Fruit fly (Drosophila melanogaster) whole organism, embryonic: ENCODE results near the gene nudC.

ENCODE experiments used
- Atf6 ChIP-seq: fragments of 200-800 bp; sonication (Bioruptor generic); IDR thresholded peaks from 2 replicates; pipeline ENCODE4 v1.3.6; 2022; ENCODE audit warnings: missing biosample characterization, missing genetic modification characterization
- Bdp1 ChIP-seq: fragments of 200-800 bp; sonication (Bioruptor generic); optimal IDR thresholded peaks from 3 replicates; lab custom pipeline; 2016; ENCODE audit warnings: missing biosample characterization, missing genetic modification characterization
- CG10267 ChIP-seq: fragments of 200-800 bp; sonication (Bioruptor generic); optimal IDR thresholded peaks from 2 replicates; lab custom pipeline; 2018; ENCODE audit warnings: missing biosample characterization, mild to moderate bottlenecking, missing genetic modification characterization, moderate library complexity
- CG12744 ChIP-seq: fragments of 200-800 bp; sonication (Bioruptor generic); optimal IDR thresholded peaks from 2 replicates; lab custom pipeline; 2016; ENCODE audit warnings: missing biosample characterization, missing genetic modification characterization
- CG14667 ChIP-seq: fragments of 200-800 bp; sonication (Bioruptor generic); IDR thresholded peaks from 2 replicates; pipeline ENCODE4 v1.3.6; 2022; ENCODE audit warnings: missing biosample characterization, missing genetic modification characterization
- CG14965 ChIP-seq: fragments of 200-800 bp; sonication (Bioruptor generic); optimal IDR thresholded peaks from 2 replicates; lab custom pipeline; 2016; ENCODE audit warnings: missing biosample characterization, missing genetic modification characterization, borderline replicate concordance
- CG15479 ChIP-seq: fragments of 200-800 bp; sonication (Bioruptor generic); optimal IDR thresholded peaks from 3 replicates; lab custom pipeline; 2019; ENCODE audit warnings: missing biosample characterization, mild to moderate bottlenecking, missing genetic modification characterization, moderate library complexity
- CG1603 ChIP-seq: fragments of 200-800 bp; sonication (Bioruptor generic); optimal IDR thresholded peaks from 2 replicates; lab custom pipeline; 2019; ENCODE audit warnings: missing biosample characterization, mild to moderate bottlenecking, missing genetic modification characterization, moderate library complexity
- CG17186 ChIP-seq: fragments of 200-800 bp; sonication (Bioruptor generic); optimal IDR thresholded peaks from 3 replicates; lab custom pipeline; 2017; ENCODE audit warnings: missing biosample characterization, missing genetic modification reagents, missing genetic modification characterization
- CG2116 ChIP-seq: fragments of 200-800 bp; sonication (Bioruptor generic); optimal IDR thresholded peaks from 3 replicates; lab custom pipeline; 2018; ENCODE audit warnings: missing biosample characterization, mild to moderate bottlenecking, missing genetic modification characterization
- CG2712 ChIP-seq: fragments of 200-800 bp; optimal IDR thresholded peaks from 3 replicates; lab custom pipeline; 2019; ENCODE audit warnings: missing biosample characterization, mild to moderate bottlenecking, missing genetic modification characterization, moderate library complexity
- CG2875 ChIP-seq: fragments of 200-800 bp; sonication (Bioruptor generic); optimal IDR thresholded peaks from 2 replicates; lab custom pipeline; 2017; ENCODE audit warnings: missing biosample characterization, mild to moderate bottlenecking, missing genetic modification characterization, missing genetic modification reagents
- CG30403 ChIP-seq: fragments of 200-800 bp; sonication (Bioruptor generic); optimal IDR thresholded peaks from 3 replicates; lab custom pipeline; 2016; ENCODE audit warnings: missing biosample characterization, missing genetic modification characterization
- CG31441 ChIP-seq: fragments of 200-800 bp; sonication (Bioruptor generic); IDR thresholded peaks from 2 replicates; pipeline ENCODE4 v1.3.6; 2022; ENCODE audit warnings: missing biosample characterization, missing genetic modification characterization
- CG4360 ChIP-seq: fragments of 200-800 bp; sonication (Bioruptor generic); IDR thresholded peaks from 2 replicates; pipeline ENCODE4 v1.3.6; 2022; ENCODE audit warnings: missing biosample characterization, missing genetic modification characterization
- CG4820 ChIP-seq: fragments of 200-800 bp; sonication (Bioruptor generic); optimal IDR thresholded peaks from 3 replicates; lab custom pipeline; 2016; ENCODE audit warnings: missing biosample characterization, missing genetic modification characterization
- CG6791 ChIP-seq: fragments of 200-800 bp; sonication (Bioruptor generic); IDR thresholded peaks from 3 replicates; pipeline ENCODE4 v1.3.6; 2022; ENCODE audit warnings: missing biosample characterization, missing genetic modification characterization; ENCODE audit not compliant: partially characterized antibody
- CG7786 ChIP-seq: fragments of 200-800 bp; sonication (Bioruptor generic); optimal IDR thresholded peaks from 2 replicates; lab custom pipeline; 2016; ENCODE audit warnings: missing biosample characterization, missing genetic modification characterization
- CG8944 ChIP-seq: fragments of 200-800 bp; sonication (Bioruptor generic); optimal IDR thresholded peaks from 3 replicates; lab custom pipeline; 2016; ENCODE audit warnings: missing biosample characterization, missing genetic modification characterization
- CG9609 ChIP-seq: fragments of 200-800 bp; sonication (Bioruptor generic); optimal IDR thresholded peaks from 3 replicates; lab custom pipeline; 2016; ENCODE audit warnings: missing biosample characterization, missing genetic modification characterization
- Dip2 ChIP-seq: fragments of 200-800 bp; sonication (Bioruptor generic); IDR thresholded peaks from 2 replicates; pipeline ENCODE4 v1.3.6; 2022; ENCODE audit warnings: missing biosample characterization, missing genetic modification characterization
- Doc3 ChIP-seq: fragments of 200-800 bp; sonication (Bioruptor generic); IDR thresholded peaks from 3 replicates; pipeline ENCODE4 v1.3.6; 2022; ENCODE audit warnings: missing biosample characterization, missing genetic modification characterization; ENCODE audit not compliant: partially characterized antibody
- Drgx ChIP-seq: fragments of 200-800 bp; sonication (Bioruptor generic); IDR thresholded peaks from 2 replicates; pipeline ENCODE4 v1.3.6; 2022; ENCODE audit warnings: missing biosample characterization, missing genetic modification characterization
- HmgZ ChIP-seq: fragments of 200-800 bp; sonication (Bioruptor generic); optimal IDR thresholded peaks from 2 replicates; lab custom pipeline; 2018; ENCODE audit warnings: missing biosample characterization, mild to moderate bottlenecking, missing genetic modification characterization
- MBD-R2 ChIP-seq: fragments of 200-800 bp; sonication (Bioruptor generic); IDR thresholded peaks from 2 replicates; pipeline ENCODE4 v1.3.6; 2022; ENCODE audit warnings: missing biosample characterization, missing genetic modification characterization
- NC2β ChIP-seq: fragments of 200-800 bp; sonication (Bioruptor generic); optimal IDR thresholded peaks from 2 replicates; lab custom pipeline; 2016; ENCODE audit warnings: missing biosample characterization, missing genetic modification characterization
- Nf-YC ChIP-seq: fragments of 200-800 bp; optimal IDR thresholded peaks from 3 replicates; lab custom pipeline; 2019; ENCODE audit warnings: missing biosample characterization, mild to moderate bottlenecking, missing genetic modification characterization, moderate library complexity
- NfI ChIP-seq: fragments of 200-800 bp; sonication (Bioruptor generic); optimal IDR thresholded peaks from 3 replicates; lab custom pipeline; 2018; ENCODE audit warnings: missing biosample characterization, mild to moderate bottlenecking, missing genetic modification characterization, moderate library complexity
- Ptx1 ChIP-seq: fragments of 200-800 bp; sonication (Bioruptor generic); IDR thresholded peaks from 2 replicates; pipeline ENCODE4 v1.3.6; 2022; ENCODE audit warnings: missing biosample characterization, missing genetic modification characterization
- amos ChIP-seq: fragments of 200-800 bp; sonication (Bioruptor generic); IDR thresholded peaks from 2 replicates; pipeline ENCODE4 v1.3.6; 2022; ENCODE audit warnings: missing biosample characterization, missing genetic modification characterization; ENCODE audit not compliant: partially characterized antibody
- bbx ChIP-seq: fragments of 200-800 bp; sonication (Bioruptor generic); IDR thresholded peaks from 2 replicates; pipeline ENCODE4 v1.3.6; 2022; ENCODE audit warnings: missing biosample characterization, missing genetic modification characterization; ENCODE audit not compliant: partially characterized antibody
- bigmax ChIP-seq: fragments of 200-800 bp; sonication (Bioruptor generic); optimal IDR thresholded peaks from 2 replicates; lab custom pipeline; 2018; ENCODE audit warnings: missing biosample characterization, mild to moderate bottlenecking, missing genetic modification characterization
- cad ChIP-seq: fragments of >200 bp; optimal IDR thresholded peaks from 2 replicates; lab custom pipeline; 2017; ENCODE audit warnings: missing biosample characterization, missing genetic modification characterization
- fu2 ChIP-seq: fragments of 200-800 bp; sonication (Bioruptor generic); optimal IDR thresholded peaks from 2 replicates; lab custom pipeline; 2016; ENCODE audit warnings: missing biosample characterization, missing genetic modification characterization
- hth ChIP-seq: fragments of >200 bp; optimal IDR thresholded peaks from 2 replicates; lab custom pipeline; 2017; ENCODE audit warnings: inconsistent platforms
- ind ChIP-seq: fragments of 200-800 bp; sonication (Bioruptor generic); optimal IDR thresholded peaks from 3 replicates; lab custom pipeline; 2016; ENCODE audit warnings: missing biosample characterization, missing genetic modification characterization
- lmd ChIP-seq: fragments of 200-800 bp; sonication (Bioruptor generic); IDR thresholded peaks from 2 replicates; pipeline ENCODE4 v1.3.6; 2022; ENCODE audit warnings: missing biosample characterization, missing genetic modification characterization
- luna ChIP-seq: fragments of 200-800 bp; sonication (Bioruptor generic); optimal IDR thresholded peaks from 2 replicates; lab custom pipeline; 2016; ENCODE audit warnings: missing biosample characterization, missing genetic modification characterization
- pan ChIP-seq, 4 experiments: fragments of >200 bp in 3 of 4; fragments of 200-800 bp in 1 of 4; sonication (Bioruptor generic) in 1 of 4; optimal IDR thresholded peaks in 3 of 4; IDR thresholded peaks in 1 of 4; 2 replicates each; pipeline versions ENCODE4 v1.3.6 to Lab custom; 2017 to 2022; ENCODE audit warnings: missing biosample characterization in 2 of 4, missing genetic modification characterization in 2 of 4, mixed read lengths in 1 of 4
- pb ChIP-seq: fragments of 200-800 bp; sonication (Bioruptor generic); optimal IDR thresholded peaks from 3 replicates; lab custom pipeline; 2016; ENCODE audit warnings: missing biosample characterization, missing genetic modification characterization
- pfk ChIP-seq: fragments of 200-800 bp; sonication (Bioruptor generic); optimal IDR thresholded peaks from 2 replicates; lab custom pipeline; 2018; ENCODE audit warnings: missing biosample characterization, mild to moderate bottlenecking, missing genetic modification characterization, moderate library complexity
- repo ChIP-seq: fragments of 200-800 bp; sonication (Bioruptor generic); optimal IDR thresholded peaks from 2 replicates; lab custom pipeline; 2016; ENCODE audit warnings: missing biosample characterization, missing genetic modification characterization
- sisA ChIP-seq: fragments of 200-800 bp; sonication (Bioruptor generic); IDR thresholded peaks from 2 replicates; pipeline ENCODE4 v1.3.6; 2022; ENCODE audit warnings: missing biosample characterization, missing genetic modification characterization
- sna ChIP-seq: fragments of 200-800 bp; sonication (Bioruptor generic); IDR thresholded peaks from 2 replicates; pipeline ENCODE4 v1.3.6; 2022; ENCODE audit warnings: missing biosample characterization, missing genetic modification characterization; ENCODE audit not compliant: partially characterized antibody
- toy ChIP-seq: fragments of 200-800 bp; sonication (Bioruptor generic); IDR thresholded peaks from 2 replicates; pipeline ENCODE4 v1.3.6; 2022; ENCODE audit warnings: missing biosample characterization, missing genetic modification characterization
- trem ChIP-seq: fragments of 200-800 bp; optimal IDR thresholded peaks from 3 replicates; lab custom pipeline; 2019; ENCODE audit warnings: missing biosample characterization, mild to moderate bottlenecking, missing genetic modification characterization, moderate library complexity
- twi ChIP-seq: fragments of 200-800 bp; optimal IDR thresholded peaks from 2 replicates; lab custom pipeline; 2019; ENCODE audit warnings: missing biosample characterization, mild to moderate bottlenecking, missing genetic modification characterization, moderate library complexity
- vnd ChIP-seq: fragments of 200-800 bp; sonication (Bioruptor generic); IDR thresholded peaks from 3 replicates; pipeline ENCODE4 v1.3.6; 2022; ENCODE audit warnings: missing biosample characterization, missing genetic modification characterization; ENCODE audit not compliant: partially characterized antibody
- wek ChIP-seq: fragments of 200-800 bp; sonication (Bioruptor generic); optimal IDR thresholded peaks from 3 replicates; lab custom pipeline; 2018; ENCODE audit warnings: missing biosample characterization, mild to moderate bottlenecking, missing genetic modification characterization, moderate library complexity

Gene nudC

dm6 chr3L:16853533-16854386, 49.0 kb downstream of the nudC start, which contains the start of gene sina (continued):
- TF ChIP-seq pb (no peak), wek (GFP tag; lab: Kevin White, UChicago) (peak; percentile 2), CG4820 (GFP tag; lab: Kevin White, UChicago) (peak; percentile 7), CG9609 (no peak), Doc3 (peak; percentile 59; the same call in 1 of the 3 replicates), Atf6 (no peak), NC2β (GFP tag; lab: Kevin White, UChicago) (no peak), twi (tag; lab: Kevin White, UChicago) (no peak), hth (lab: Kevin White, UChicago) (no peak), Ptx1 (GFP tag; lab: Robert Waterston, UW) (no peak), Nf-YC (tag; lab: Kevin White, UChicago) (peak; percentile 56), CG7786 (GFP tag; lab: Kevin White, UChicago) (no peak), CG4360 (GFP tag; lab: Robert Waterston, UW) (peak; percentile 86), sisA (GFP tag; lab: Robert Waterston, UW) (no peak), NfI (GFP tag; lab: Kevin White, UChicago) (peak; percentile 9), CG2116 (GFP tag; lab: Kevin White, UChicago) (peak; percentile 94), pan (optimal IDR thresholded peaks at IDR 0.05; lab: Kevin White, UChicago) (no peak), pan (GFP tag; optimal IDR thresholded peaks at IDR 0.05 in 1 of 2, IDR thresholded peaks at IDR 0.05 in 1 of 2) (peak in 1 of 2 experiments; percentile 19), fu2 (no peak), cad (GFP tag; lab: Kevin White, UChicago) (no peak), CG14965 (GFP tag; lab: Kevin White, UChicago) (no peak), luna (no peak), CG15479 (GFP tag; lab: Kevin White, UChicago) (no peak), amos (GFP tag; lab: Robert Waterston, UW) (peak; percentile 82), CG14667 (GFP tag; lab: Robert Waterston, UW) (no peak), CG1603 (peak; percentile 97), HmgZ (tag; lab: Kevin White, UChicago) (peak; percentile 72), ind (GFP tag; lab: Kevin White, UChicago) (no peak), Bdp1 (GFP tag; lab: Kevin White, UChicago) (no peak), MBD-R2 (GFP tag; lab: Robert Waterston, UW) (peak; percentile 48), Drgx (GFP tag; lab: Robert Waterston, UW) (peak; percentile 17), lmd (GFP tag; lab: Robert Waterston, UW) (no peak), CG12744 (GFP tag; lab: Kevin White, UChicago) (peak; percentile 4), CG17186 (GFP tag; lab: Kevin White, UChicago) (no peak), CG6791 (GFP tag; lab: Robert Waterston, UW) (peak; percentile 90), CG8944 (GFP tag; lab: Kevin White, UChicago) (no peak), trem (tag; lab: Kevin White, UChicago) (peak; percentile 86), CG2875 (GFP tag; lab: Kevin White, UChicago) (no peak), bigmax (GFP tag; lab: Kevin White, UChicago) (no peak), repo (GFP tag; lab: Kevin White, UChicago) (no peak), CG2712 (tag; lab: Kevin White, UChicago) (peak; percentile 57), sna (GFP tag; lab: Robert Waterston, UW) (peak; percentile 74), CG30403 (GFP tag; lab: Kevin White, UChicago) (peak; percentile 26), toy (no peak), pfk (GFP tag; lab: Kevin White, UChicago) (peak; percentile 23), CG10267 (tag; lab: Kevin White, UChicago) (peak; percentile 68), vnd (GFP tag; lab: Robert Waterston, UW) (peak; percentile 64), CG31441 (GFP tag; lab: Robert Waterston, UW) (peak; percentile 25; the same call in 1 of the 2 replicates), Dip2 (GFP tag; lab: Robert Waterston, UW) (no peak), bbx (GFP tag; lab: Robert Waterston, UW) (peak; percentile 90)
